Worm (Caenorhabditis elegans) whole organism, young adult: ENCODE measurements around the gene W02H3.3.

ENCODE experiments used
- let-607 ChIP-seq, 2 experiments: fragments of 200-800 bp in 1 of 2; sonication (Bioruptor generic) in 1 of 2; sonication (generic microtip) in 1 of 2; optimal IDR thresholded peaks; 2 replicates each; lab custom pipeline; 2016 to 2018; ENCODE audit warnings: mild to moderate bottlenecking in 2 of 2, missing compliant biosample characterization in 2 of 2, missing genetic modification characterization in 2 of 2, moderate library complexity in 2 of 2, missing genotype in 1 of 2
- lin-35 ChIP-seq, 3 experiments: fragments of 150-350 bp in 2 of 3; sonication (generic microtip) in 1 of 3; optimal IDR thresholded peaks; 2 replicates each; lab custom pipeline; 2014 to 2018; ENCODE audit warnings: missing biosample characterization in 3 of 3, missing genetic modification characterization in 3 of 3, missing genetic modification reagents in 3 of 3
- somi-1 ChIP-seq: fragments of 200-800 bp; sonication (Bioruptor generic); optimal IDR thresholded peaks from 2 replicates; lab custom pipeline; 2018; ENCODE audit warnings: mild to moderate bottlenecking, missing genetic modification characterization, missing compliant biosample characterization

- TF ChIP-seq lin-35 (GFP tag; optimal IDR thresholded peaks at IDR 0.05; lab: Kevin White, UChicago), result no peak
- TF ChIP-seq somi-1 (GFP tag; lab: Kevin White, UChicago), result no peak
- no peak for TF ChIP-seq let-607 (tag; optimal IDR thresholded peaks at IDR 0.05; lab: Kevin White, UChicago)
Observed at ce11 chrX:11122412-11122811, 24.4 kb upstream of the W02H3.3 start.
